Fruit fly (Drosophila melanogaster): ENCODE measurements around the gene rsh.

The rsh gene

dm6 chrX:13113863-13114407 is 125.5 kb downstream of the rsh start:
- TF ChIP-seq tj (GFP tag; optimal IDR thresholded peaks at IDR 0.05) (no peak), CG12768 (GFP tag; optimal IDR thresholded peaks at IDR 0.05) (no peak), cnc (optimal IDR thresholded peaks at IDR 0.05) (no peak), CG33017 (tag; optimal IDR thresholded peaks at IDR 0.05) (no peak), Crg-1 (GFP tag; optimal IDR thresholded peaks at IDR 0.05) (no peak), Clk (GFP tag; optimal IDR thresholded peaks at IDR 0.05) (no peak), Mnt (GFP tag; optimal IDR thresholded peaks at IDR 0.05) (no peak), CG11617 (GFP tag; optimal IDR thresholded peaks at IDR 0.05) (no peak), CG7101 (tag; optimal IDR thresholded peaks at IDR 0.05) (no peak), bab1 (GFP tag; optimal IDR thresholded peaks at IDR 0.05) (no peak), cic (GFP tag; optimal IDR thresholded peaks at IDR 0.05) (no peak), toe (GFP tag; optimal IDR thresholded peaks at IDR 0.05) (no peak), CG7045 (GFP tag; optimal IDR thresholded peaks at IDR 0.05) (no peak), pad (GFP tag; optimal IDR thresholded peaks at IDR 0.05) (no peak), ovo (GFP tag; optimal IDR thresholded peaks at IDR 0.05) (no peak)

dm6 chrX:13114861-13115260 is 126.4 kb downstream of the rsh start, which contains the start of gene CG42237:
CG42237 (plus strand) TSS chrX:13115131.
- TF ChIP-seq CG11617 (GFP tag; optimal IDR thresholded peaks at IDR 0.05) = no peak
- TF ChIP-seq pad (GFP tag; optimal IDR thresholded peaks at IDR 0.05) = no peak
- TF ChIP-seq cnc (optimal IDR thresholded peaks at IDR 0.05) = no peak
- no peak for TF ChIP-seq CG12768 (GFP tag; optimal IDR thresholded peaks at IDR 0.05)
- no peak for TF ChIP-seq CG14711 (tag; optimal IDR thresholded peaks at IDR 0.05)

dm6 chrX:13116438-13117243 is 128.2 kb downstream of the rsh start:
- peak; percentile 44 for TF ChIP-seq tj (GFP tag; optimal IDR thresholded peaks at IDR 0.05)
- no peak for TF ChIP-seq CG5204 (GFP tag; optimal IDR thresholded peaks at IDR 0.05)
- TF ChIP-seq CG33017 (tag; optimal IDR thresholded peaks at IDR 0.05) = no peak

DNA sequence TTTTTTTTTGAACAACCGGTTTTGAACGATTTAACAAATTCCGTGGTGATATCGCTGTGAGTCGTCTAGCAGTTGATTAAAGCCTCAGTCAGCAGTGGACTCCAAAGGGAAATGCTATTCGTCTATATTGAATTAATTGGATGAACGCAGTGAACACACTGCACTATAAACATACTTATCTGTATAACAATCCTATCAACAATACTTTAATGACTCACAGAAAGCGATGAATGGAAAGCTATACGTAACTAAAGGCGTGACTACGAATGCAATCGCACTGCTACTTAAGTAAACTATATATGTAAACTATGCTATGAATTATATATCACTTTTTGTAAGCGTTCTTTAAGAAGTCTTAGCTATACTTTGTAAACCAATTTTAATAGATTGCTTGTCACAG is 137.1 kb downstream of the rsh start:
- TF ChIP-seq cic (GFP tag; optimal IDR thresholded peaks at IDR 0.05) (peak; percentile 91), CG5204 (GFP tag; optimal IDR thresholded peaks at IDR 0.05) (no peak), toe (GFP tag; optimal IDR thresholded peaks at IDR 0.05) (no peak), CG12768 (GFP tag; optimal IDR thresholded peaks at IDR 0.05) (no peak), Crg-1 (GFP tag; optimal IDR thresholded peaks at IDR 0.05) (no peak), CG33017 (tag; optimal IDR thresholded peaks at IDR 0.05) (no peak), CG7045 (GFP tag; optimal IDR thresholded peaks at IDR 0.05) (no peak), kay (GFP tag; ENCODE audit: borderline replicate concordance) (peak; percentile 96), CG14711 (tag; optimal IDR thresholded peaks at IDR 0.05) (peak; percentile 11), CG7101 (tag; optimal IDR thresholded peaks at IDR 0.05) (peak; percentile 30)

DNA sequence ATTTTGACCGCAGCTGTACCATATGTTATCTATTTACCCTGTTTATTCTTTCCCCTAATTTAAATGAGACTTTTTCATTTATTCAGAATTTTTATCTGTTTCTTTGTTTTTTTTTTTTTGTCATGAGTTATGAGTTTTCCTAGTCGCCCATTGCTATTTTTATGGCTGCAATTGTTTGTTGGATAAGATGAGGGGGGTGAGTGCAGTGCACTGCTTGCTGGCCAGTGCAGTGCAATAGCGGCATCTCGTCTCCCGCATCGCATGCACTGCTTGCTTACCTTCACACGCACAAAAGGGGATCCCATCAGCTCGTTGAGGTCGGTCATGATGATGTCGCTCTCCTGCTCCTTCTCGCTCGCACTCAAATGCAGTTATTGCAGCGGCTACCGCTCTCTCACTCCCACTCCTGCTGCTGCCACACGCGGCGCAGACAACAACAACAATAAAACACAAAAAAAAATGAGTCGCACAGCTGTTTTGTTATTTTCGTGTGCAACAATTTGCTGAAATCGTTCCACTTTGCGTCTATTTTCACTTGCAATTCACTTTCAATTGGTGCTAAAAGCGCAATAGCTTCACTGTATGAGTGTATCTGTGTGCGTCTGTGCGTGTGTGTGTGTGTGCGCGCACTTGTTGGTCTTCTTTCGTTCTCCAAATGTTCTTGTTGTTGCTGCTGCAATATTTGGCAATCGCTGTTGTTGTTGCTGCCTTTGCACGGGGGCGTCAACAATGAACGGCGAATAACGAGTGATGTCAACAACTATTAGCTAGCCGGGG is 139.7 kb downstream of the rsh start:
- TF ChIP-seq CG14711 (tag; optimal IDR thresholded peaks at IDR 0.05) (peak; percentile 14), bab1 (GFP tag; optimal IDR thresholded peaks at IDR 0.05) (no peak), Crg-1 (GFP tag; optimal IDR thresholded peaks at IDR 0.05) (no peak), Clk (GFP tag; optimal IDR thresholded peaks at IDR 0.05) (no peak), ovo (GFP tag; optimal IDR thresholded peaks at IDR 0.05) (peak; percentile 60), pad (GFP tag; optimal IDR thresholded peaks at IDR 0.05) (peak; percentile 39), cnc (optimal IDR thresholded peaks at IDR 0.05) (no peak)

Data from whole organism, adult.